Fruit fly (Drosophila melanogaster) whole organism, embryonic: ENCODE measurements around the gene CG13659.

Experiments
- Blimp-1 ChIP-seq: fragments of 200-800 bp; sonication (Bioruptor generic); optimal IDR thresholded peaks from 3 replicates; lab custom pipeline; 2018; ENCODE audit warnings: missing biosample characterization, missing genetic modification characterization, mild to moderate bottlenecking, moderate library complexity, missing genetic modification reagents
- CG10267 ChIP-seq: fragments of 200-800 bp; sonication (Bioruptor generic); optimal IDR thresholded peaks from 2 replicates; lab custom pipeline; 2018; ENCODE audit warnings: missing biosample characterization, mild to moderate bottlenecking, missing genetic modification characterization, moderate library complexity
- CG10959 ChIP-seq: fragments of 200-800 bp; sonication (Bioruptor generic); IDR thresholded peaks from 2 replicates; pipeline ENCODE4 v1.3.6; 2022; ENCODE audit warnings: missing biosample characterization, missing genetic modification characterization
- CG12104 ChIP-seq: fragments of 200-800 bp; sonication (Bioruptor generic); optimal IDR thresholded peaks from 3 replicates; lab custom pipeline; 2016; ENCODE audit warnings: missing biosample characterization, missing genetic modification characterization
- CG14441 ChIP-seq: fragments of 200-800 bp; sonication (Bioruptor generic); IDR thresholded peaks from 2 replicates; pipeline ENCODE4 v1.3.6; 2022; ENCODE audit warnings: missing biosample characterization, missing genetic modification characterization
- CG14710 ChIP-seq: fragments of 200-800 bp; sonication (Bioruptor generic); optimal IDR thresholded peaks from 3 replicates; lab custom pipeline; 2019; ENCODE audit warnings: missing biosample characterization, mild to moderate bottlenecking, missing genetic modification characterization, moderate library complexity
- CG15514 ChIP-seq: fragments of 200-800 bp; sonication (Bioruptor generic); optimal IDR thresholded peaks from 3 replicates; lab custom pipeline; 2017; ENCODE audit warnings: missing biosample characterization, missing genetic modification characterization, mild to moderate bottlenecking, moderate library complexity, missing genetic modification reagents
- CG1602 ChIP-seq: fragments of 200-800 bp; sonication (Bioruptor generic); optimal IDR thresholded peaks from 3 replicates; lab custom pipeline; 2016; ENCODE audit warnings: missing biosample characterization, missing genetic modification characterization
- CG16815 ChIP-seq: fragments of 200-800 bp; sonication (Bioruptor generic); optimal IDR thresholded peaks from 3 replicates; lab custom pipeline; 2017; ENCODE audit warnings: missing biosample characterization, mild to moderate bottlenecking, missing genetic modification characterization
- CG17912 ChIP-seq: fragments of 200-800 bp; sonication (Bioruptor generic); optimal IDR thresholded peaks from 2 replicates; lab custom pipeline; 2018; ENCODE audit warnings: missing biosample characterization, mild to moderate bottlenecking, missing genetic modification characterization
- CG4707 ChIP-seq: fragments of 200-800 bp; sonication (Bioruptor generic); optimal IDR thresholded peaks from 2 replicates; lab custom pipeline; 2018; ENCODE audit warnings: missing biosample characterization, mild to moderate bottlenecking, missing genetic modification characterization, moderate library complexity
- CG7987 ChIP-seq: fragments of 200-800 bp; sonication (Bioruptor generic); optimal IDR thresholded peaks from 2 replicates; lab custom pipeline; 2018; ENCODE audit warnings: missing biosample characterization, mild to moderate bottlenecking, missing genetic modification characterization, moderate library complexity
- CG9727 ChIP-seq: fragments of 200-800 bp; sonication (Bioruptor generic); optimal IDR thresholded peaks from 3 replicates; lab custom pipeline; 2017; ENCODE audit warnings: missing biosample characterization, mild to moderate bottlenecking, missing genetic modification characterization
- Dbx ChIP-seq: fragments of 200-800 bp; sonication (Bioruptor generic); IDR thresholded peaks from 3 replicates; pipeline ENCODE4 v1.3.6; 2022; ENCODE audit warnings: missing biosample characterization, missing genetic modification characterization
- E2f1 ChIP-seq: fragments of 200-800 bp; sonication (Bioruptor generic); IDR thresholded peaks from 2 replicates; pipeline ENCODE4 v1.3.6; 2022; ENCODE audit warnings: missing biosample characterization, missing genetic modification characterization
- Ets65A ChIP-seq: fragments of 200-800 bp; sonication (Bioruptor generic); peaks from one replicate; lab custom pipeline; 2016; ENCODE audit warnings: missing biosample characterization, missing genetic modification characterization
- Gsc ChIP-seq: fragments of 200-800 bp; sonication (Bioruptor generic); IDR thresholded peaks from 2 replicates; pipeline ENCODE4 v1.3.6; 2022; ENCODE audit warnings: missing biosample characterization, missing genetic modification characterization
- H2.0 ChIP-seq: fragments of 200-800 bp; sonication (Bioruptor generic); IDR thresholded peaks from 2 replicates; pipeline ENCODE4 v1.3.6; 2022; ENCODE audit warnings: missing biosample characterization, missing genetic modification characterization
- Hand ChIP-seq: fragments of 200-800 bp; sonication (Bioruptor generic); optimal IDR thresholded peaks from 2 replicates; lab custom pipeline; 2017; ENCODE audit warnings: mild to moderate bottlenecking, missing biosample characterization, missing genetic modification reagents, missing genetic modification characterization
- Hr78 ChIP-seq, 2 experiments: fragments of 200-800 bp in 1 of 2; fragments of >200 bp in 1 of 2; sonication (Bioruptor generic) in 1 of 2; optimal IDR thresholded peaks; 2 replicates each; lab custom pipeline; 2017 to 2019; ENCODE audit warnings: missing biosample characterization in 2 of 2, missing genetic modification characterization in 2 of 2, mild to moderate bottlenecking in 1 of 2, moderate library complexity in 1 of 2
- MBD-R2 ChIP-seq: fragments of 200-800 bp; sonication (Bioruptor generic); IDR thresholded peaks from 2 replicates; pipeline ENCODE4 v1.3.6; 2022; ENCODE audit warnings: missing biosample characterization, missing genetic modification characterization
- MESR4 ChIP-seq: fragments of 200-800 bp; sonication (Bioruptor generic); optimal IDR thresholded peaks from 2 replicates; lab custom pipeline; 2018; ENCODE audit warnings: missing biosample characterization, mild to moderate bottlenecking, missing genetic modification characterization, moderate library complexity
- Med ChIP-seq: fragments of 200-800 bp; sonication (Bioruptor generic); peaks from one replicate; lab custom pipeline; 2016; ENCODE audit warnings: missing biosample characterization, missing genetic modification characterization, mild to moderate bottlenecking, inconsistent platforms, moderate library complexity
- Meics ChIP-seq: fragments of 200-800 bp; sonication (Bioruptor generic); optimal IDR thresholded peaks from 2 replicates; lab custom pipeline; 2017; ENCODE audit warnings: missing biosample characterization, mild to moderate bottlenecking, missing genetic modification characterization
- Myb ChIP-seq: fragments of 200-800 bp; sonication (Bioruptor generic); optimal IDR thresholded peaks from 2 replicates; lab custom pipeline; 2016; ENCODE audit warnings: missing biosample characterization, missing genetic modification characterization
- NK7.1 ChIP-seq: fragments of 200-800 bp; sonication (Bioruptor generic); optimal IDR thresholded peaks from 3 replicates; lab custom pipeline; 2016; ENCODE audit warnings: missing biosample characterization, missing genetic modification characterization
- Optix ChIP-seq: fragments of 200-800 bp; sonication (Bioruptor generic); IDR thresholded peaks from 3 replicates; pipeline ENCODE4 v1.3.6; 2022; ENCODE audit warnings: missing biosample characterization, missing genetic modification characterization
- Scr ChIP-seq: fragments of 200-800 bp; sonication (Bioruptor generic); IDR thresholded peaks from 2 replicates; pipeline ENCODE4 v1.3.6; 2022; ENCODE audit warnings: missing biosample characterization, missing genetic modification characterization; ENCODE audit not compliant: partially characterized antibody
- Xbp1 ChIP-seq: fragments of 200-800 bp; sonication (Bioruptor generic); optimal IDR thresholded peaks from 3 replicates; lab custom pipeline; 2016; ENCODE audit warnings: missing biosample characterization, mild to moderate bottlenecking, missing genetic modification characterization
- abd-A ChIP-seq: fragments of 200-800 bp; sonication (Bioruptor generic); optimal IDR thresholded peaks from 3 replicates; lab custom pipeline; 2019; ENCODE audit warnings: missing biosample characterization, mild to moderate bottlenecking, missing genetic modification characterization, moderate library complexity
- ap ChIP-seq: fragments of 200-800 bp; sonication (Bioruptor generic); IDR thresholded peaks from 2 replicates; pipeline ENCODE4 v1.3.6; 2022; ENCODE audit warnings: missing biosample characterization, missing genetic modification characterization
- ase ChIP-seq: fragments of 200-800 bp; sonication (Bioruptor generic); IDR thresholded peaks from 3 replicates; pipeline ENCODE4 v1.3.6; 2022; ENCODE audit warnings: missing biosample characterization, missing genetic modification characterization
- crol ChIP-seq: fragments of 200-800 bp; sonication (Bioruptor generic); IDR thresholded peaks from 2 replicates; pipeline ENCODE4 v1.3.6; 2022; ENCODE audit warnings: missing biosample characterization, missing genetic modification characterization
- fd96Cb ChIP-seq: fragments of 200-800 bp; sonication (Bioruptor generic); optimal IDR thresholded peaks from 2 replicates; lab custom pipeline; 2018; ENCODE audit warnings: missing biosample characterization, mild to moderate bottlenecking, missing genetic modification characterization, moderate library complexity
- hb ChIP-seq: fragments of 200-800 bp; sonication (Bioruptor generic); IDR thresholded peaks from 3 replicates; pipeline ENCODE4 v1.3.6; 2022; ENCODE audit warnings: missing biosample characterization, missing genetic modification characterization; ENCODE audit not compliant: partially characterized antibody
- hkb ChIP-seq, 2 experiments: fragments of 200-800 bp in 1 of 2; fragments of >200 bp in 1 of 2; sonication (Bioruptor generic) in 1 of 2; IDR thresholded peaks in 1 of 2; optimal IDR thresholded peaks in 1 of 2; 2 replicates each; pipeline versions ENCODE4 v1.3.6 to Lab custom; 2017 to 2022; ENCODE audit warnings: missing biosample characterization in 1 of 2, missing genetic modification characterization in 1 of 2
- hth ChIP-seq: fragments of >200 bp; optimal IDR thresholded peaks from 2 replicates; lab custom pipeline; 2017; ENCODE audit warnings: inconsistent platforms
- kah ChIP-seq: fragments of 200-800 bp; sonication (Bioruptor generic); optimal IDR thresholded peaks from 2 replicates; lab custom pipeline; 2018; ENCODE audit warnings: missing biosample characterization, mild to moderate bottlenecking, missing genetic modification characterization
- lilli ChIP-seq: fragments of 200-800 bp; sonication (Bioruptor generic); optimal IDR thresholded peaks from 3 replicates; lab custom pipeline; 2016; ENCODE audit warnings: missing biosample characterization, missing genetic modification characterization
- lov ChIP-seq, 2 experiments: fragments of 200-800 bp in 1 of 2; fragments of >200 bp in 1 of 2; sonication (Bioruptor generic) in 1 of 2; IDR thresholded peaks in 1 of 2; optimal IDR thresholded peaks in 1 of 2; 2 replicates in 1 of 2; 3 replicates in 1 of 2; pipeline versions ENCODE4 v1.3.6 to Lab custom; 2017 to 2022; ENCODE audit warnings: missing biosample characterization in 1 of 2, missing genetic modification characterization in 1 of 2
- mam ChIP-seq: fragments of 200-800 bp; sonication (Bioruptor generic); optimal IDR thresholded peaks from 3 replicates; lab custom pipeline; 2016; ENCODE audit warnings: missing biosample characterization, missing genetic modification characterization
- mld ChIP-seq: fragments of 200-800 bp; sonication (Bioruptor generic); IDR thresholded peaks from 3 replicates; pipeline ENCODE4 v1.3.6; 2022; ENCODE audit warnings: missing biosample characterization, missing genetic modification characterization; ENCODE audit not compliant: partially characterized antibody
- p53 ChIP-seq: fragments of 200-800 bp; sonication (Bioruptor generic); optimal IDR thresholded peaks from 2 replicates; lab custom pipeline; 2016; ENCODE audit warnings: missing biosample characterization, missing genetic modification characterization
- pfk ChIP-seq: fragments of 200-800 bp; sonication (Bioruptor generic); optimal IDR thresholded peaks from 2 replicates; lab custom pipeline; 2018; ENCODE audit warnings: missing biosample characterization, mild to moderate bottlenecking, missing genetic modification characterization, moderate library complexity
- stwl ChIP-seq: fragments of 200-800 bp; sonication (Bioruptor generic); optimal IDR thresholded peaks from 3 replicates; lab custom pipeline; 2018; ENCODE audit warnings: missing biosample characterization, mild to moderate bottlenecking, missing genetic modification characterization, moderate library complexity
- tna ChIP-seq: fragments of 200-800 bp; sonication (Bioruptor generic); IDR thresholded peaks from 2 replicates; pipeline ENCODE4 v1.3.6; 2022; ENCODE audit warnings: missing biosample characterization, missing genetic modification characterization; ENCODE audit not compliant: partially characterized antibody
- tup ChIP-seq: fragments of 200-800 bp; sonication (Bioruptor generic); optimal IDR thresholded peaks from 2 replicates; lab custom pipeline; 2016; ENCODE audit warnings: missing biosample characterization, mild to moderate bottlenecking, missing genetic modification characterization, moderate library complexity
- zen2 ChIP-seq: fragments of 200-800 bp; sonication (Bioruptor generic); IDR thresholded peaks from 3 replicates; pipeline ENCODE4 v1.3.6; 2022; ENCODE audit warnings: missing biosample characterization, missing genetic modification characterization; ENCODE audit not compliant: partially characterized antibody

Gene CG13659

dm6 chr3R:25258628-25259240 is 42.0 kb upstream of the CG13659 start, which contains the start of gene CG11857 (continued):
- TF ChIP-seq Xbp1 (GFP tag; lab: Kevin White, UChicago) (peak; percentile 100), Med (GFP tag; lab: Kevin White, UChicago) (peak; percentile 100), stwl (tag; lab: Kevin White, UChicago) (peak; percentile 91), Gsc (GFP tag; lab: Robert Waterston, UW) (peak; percentile 96), H2.0 (GFP tag; lab: Robert Waterston, UW) (peak; percentile 99), CG14710 (tag; lab: Kevin White, UChicago) (peak; percentile 98), Myb (peak; percentile 89), zen2 (GFP tag; lab: Robert Waterston, UW) (peak; percentile 99), lov (optimal IDR thresholded peaks at IDR 0.05; lab: Kevin White, UChicago) (no peak), lov (GFP tag; IDR thresholded peaks at IDR 0.05; lab: Robert Waterston, UW) (peak; percentile 98), Scr (GFP tag; lab: Robert Waterston, UW) (peak; percentile 100), ap (GFP tag; lab: Robert Waterston, UW) (peak; percentile 97), crol (peak; percentile 80), mld (GFP tag; lab: Robert Waterston, UW) (peak; percentile 98), CG4707 (GFP tag; lab: Kevin White, UChicago) (peak; percentile 82), MBD-R2 (GFP tag; lab: Robert Waterston, UW) (peak; percentile 99), hth (lab: Kevin White, UChicago) (no peak), Hand (GFP tag; lab: Kevin White, UChicago) (peak; percentile 86), CG7987 (GFP tag; lab: Kevin White, UChicago) (peak; percentile 95), ase (GFP tag; lab: Robert Waterston, UW) (peak; percentile 99), Dbx (GFP tag; lab: Robert Waterston, UW) (peak; percentile 99), fd96Cb (peak; percentile 98), Ets65A (peak; percentile 100), hb (GFP tag; lab: Robert Waterston, UW) (peak; percentile 100), CG12104 (GFP tag; lab: Kevin White, UChicago) (peak; percentile 97), lilli (GFP tag; lab: Kevin White, UChicago) (peak; percentile 99), E2f1 (peak; percentile 99), Hr78 (GFP tag; optimal IDR thresholded peaks at IDR 0.05; lab: Kevin White, UChicago) (no peak), CG10267 (tag; lab: Kevin White, UChicago) (peak; percentile 94), tna (GFP tag; lab: Robert Waterston, UW) (peak; percentile 99), p53 (peak; percentile 93), MESR4 (peak; percentile 91), CG10959 (GFP tag; lab: Robert Waterston, UW) (peak; percentile 99), NK7.1 (peak; percentile 93), CG1602 (GFP tag; lab: Kevin White, UChicago) (peak; percentile 99), Blimp-1 (GFP tag; lab: Kevin White, UChicago) (peak; percentile 95), CG9727 (GFP tag; lab: Kevin White, UChicago) (peak; percentile 98), Optix (GFP tag; lab: Robert Waterston, UW) (peak; percentile 99), mam (GFP tag; lab: Kevin White, UChicago) (peak; percentile 99), hkb (optimal IDR thresholded peaks at IDR 0.05; lab: Kevin White, UChicago) (no peak), hkb (GFP tag; IDR thresholded peaks at IDR 0.05; lab: Robert Waterston, UW) (peak; percentile 98), CG14441 (GFP tag; lab: Robert Waterston, UW) (peak; percentile 99), CG15514 (GFP tag; lab: Kevin White, UChicago) (peak; percentile 93), CG17912 (GFP tag; lab: Kevin White, UChicago) (peak; percentile 90), kah (GFP tag; lab: Kevin White, UChicago) (peak; percentile 84), tup (peak; percentile 94), pfk (GFP tag; lab: Kevin White, UChicago) (peak; percentile 37), Meics (peak; percentile 96), CG16815 (GFP tag; lab: Kevin White, UChicago) (peak; percentile 97), abd-A (tag; lab: Kevin White, UChicago) (no peak)
